Fruit fly (Drosophila melanogaster): ENCODE data around the gene Hsp27.

Hsp27 gene

dm6 chr3L:9383345-9384075 lies at the start of gene Hsp27:
Gene Hsp27, plus strand, starts transcription at chr3L:9384063.
- TF ChIP-seq CG13204 (GFP tag; optimal IDR thresholded peaks at IDR 0.05), result peak; percentile 98
- peak; percentile 99 for TF ChIP-seq CG10348 (GFP tag; IDR thresholded peaks at IDR 0.05)
- TF ChIP-seq CG8301 (tag; optimal IDR thresholded peaks at IDR 0.05), result peak; percentile 100
- peak; percentile 100 for TF ChIP-seq CG14655 (GFP tag; optimal IDR thresholded peaks at IDR 0.05)
- TF ChIP-seq D1 (tag; optimal IDR thresholded peaks at IDR 0.05), result peak; percentile 100
- peak; percentile 100 for TF ChIP-seq Pif1A (GFP tag; optimal IDR thresholded peaks at IDR 0.05)
- peak; percentile 100 for TF ChIP-seq Snoo (tag; optimal IDR thresholded peaks at IDR 0.05)
- peak; percentile 99 for TF ChIP-seq gl (tag; optimal IDR thresholded peaks at IDR 0.05)
- TF ChIP-seq CG9948 (tag; optimal IDR thresholded peaks at IDR 0.05), result peak; percentile 100
- TF ChIP-seq CG17806 (tag; optimal IDR thresholded peaks at IDR 0.05), result peak; percentile 100
- TF ChIP-seq EcR (GFP tag; optimal IDR thresholded peaks at IDR 0.05), result peak; percentile 96
- peak; percentile 100 for TF ChIP-seq CG32121 (GFP tag; IDR thresholded peaks at IDR 0.05)
- TF ChIP-seq CG12605 (GFP tag; IDR thresholded peaks at IDR 0.05), result peak; percentile 100
- TF ChIP-seq CG15710 (tag; optimal IDR thresholded peaks at IDR 0.05), result peak; percentile 100
- TF ChIP-seq fd96Ca (GFP tag; IDR thresholded peaks at IDR 0.05), result peak; percentile 100
- TF ChIP-seq CG8159 (tag; optimal IDR thresholded peaks at IDR 0.05), result peak; percentile 100
- TF ChIP-seq CG4496 (GFP tag; IDR thresholded peaks at IDR 0.05), result peak; percentile 100
- TF ChIP-seq CG34367 (tag; optimal IDR thresholded peaks at IDR 0.05), result peak; percentile 99
- peak; percentile 100 for TF ChIP-seq Ets98B (GFP tag; IDR thresholded peaks at IDR 0.05)
- TF ChIP-seq rn (GFP tag; IDR thresholded peaks at IDR 0.05), result peak; percentile 99
- TF ChIP-seq Pif1B (GFP tag; optimal IDR thresholded peaks at IDR 0.05), result peak; percentile 100

dm6 chr3L:9335711-9336110 lies 48.2 kb upstream of the Hsp27 start:
- peak; percentile 24 for TF ChIP-seq CG8159 (tag; optimal IDR thresholded peaks at IDR 0.05)
- 0 out of 3 replicates have a peak, but pooled peaks have one; percentile 14 for TF ChIP-seq fd96Ca (GFP tag; IDR thresholded peaks at IDR 0.05)
- TF ChIP-seq gl (tag; optimal IDR thresholded peaks at IDR 0.05), result peak; percentile 10
- peak; percentile 59 for TF ChIP-seq CG12605 (GFP tag; IDR thresholded peaks at IDR 0.05)
- TF ChIP-seq Ets98B (GFP tag; IDR thresholded peaks at IDR 0.05), result no peak; the same call in 1 of the 2 replicates
- TF ChIP-seq CG14655 (GFP tag; optimal IDR thresholded peaks at IDR 0.05), result peak; percentile 1
- peak; percentile 43 for TF ChIP-seq CG13204 (GFP tag; optimal IDR thresholded peaks at IDR 0.05)
- no peak for TF ChIP-seq Pif1A (GFP tag; optimal IDR thresholded peaks at IDR 0.05)
- no peak for TF ChIP-seq D1 (tag; optimal IDR thresholded peaks at IDR 0.05)
- TF ChIP-seq CG34367 (tag; optimal IDR thresholded peaks at IDR 0.05), result no peak
- no peak for TF ChIP-seq rn (GFP tag; IDR thresholded peaks at IDR 0.05)
- no peak for TF ChIP-seq Snoo (tag; optimal IDR thresholded peaks at IDR 0.05)
- no peak for TF ChIP-seq CG17806 (tag; optimal IDR thresholded peaks at IDR 0.05)
- no peak for TF ChIP-seq CG4496 (GFP tag; IDR thresholded peaks at IDR 0.05)
- TF ChIP-seq Pif1B (GFP tag; optimal IDR thresholded peaks at IDR 0.05), result no peak
- TF ChIP-seq CG32121 (GFP tag; IDR thresholded peaks at IDR 0.05), result peak; percentile 23; the same call in 1 of the 2 replicates
- TF ChIP-seq CG9948 (tag; optimal IDR thresholded peaks at IDR 0.05), result no peak
- peak; percentile 77 for TF ChIP-seq EcR (GFP tag; optimal IDR thresholded peaks at IDR 0.05)

- TF ChIP-seq Ets98B (GFP tag; IDR thresholded peaks at IDR 0.05) (no peak; the same call in 1 of the 2 replicates), CG8159 (tag; optimal IDR thresholded peaks at IDR 0.05) (no peak), CG13204 (GFP tag; optimal IDR thresholded peaks at IDR 0.05) (no peak), CG4496 (GFP tag; IDR thresholded peaks at IDR 0.05) (peak; percentile 38; the same call in 1 of the 3 replicates), CG14655 (GFP tag; optimal IDR thresholded peaks at IDR 0.05) (no peak), Pif1B (GFP tag; optimal IDR thresholded peaks at IDR 0.05) (no peak), EcR (GFP tag; optimal IDR thresholded peaks at IDR 0.05) (peak; percentile 79)
Observed at dm6 chr3L:9337942-9338468, 45.9 kb upstream of the Hsp27 start.

- no peak for TF ChIP-seq Pif1B (GFP tag; optimal IDR thresholded peaks at IDR 0.05)
- no peak for TF ChIP-seq CG34367 (tag; optimal IDR thresholded peaks at IDR 0.05)
- no peak for TF ChIP-seq CG14655 (GFP tag; optimal IDR thresholded peaks at IDR 0.05)
- no peak for TF ChIP-seq fd96Ca (GFP tag; IDR thresholded peaks at IDR 0.05)
- no peak for TF ChIP-seq rn (GFP tag; IDR thresholded peaks at IDR 0.05)
- TF ChIP-seq CG17806 (tag; optimal IDR thresholded peaks at IDR 0.05), result no peak
- no peak for TF ChIP-seq Pif1A (GFP tag; optimal IDR thresholded peaks at IDR 0.05)
- TF ChIP-seq CG10348 (GFP tag; IDR thresholded peaks at IDR 0.05), result no peak
- TF ChIP-seq CG8159 (tag; optimal IDR thresholded peaks at IDR 0.05), result no peak
Observed at dm6 chr3L:9338510-9338909, 45.4 kb upstream of the Hsp27 start, which contains the start of gene PGRP-LC. Gene PGRP-LC, plus strand, starts transcription at chr3L:9338810.

dm6 chr3L:9339021-9339420 lies 44.8 kb upstream of the Hsp27 start:
- TF ChIP-seq CG34367 (tag; optimal IDR thresholded peaks at IDR 0.05), result no peak

- TF ChIP-seq fd96Ca (GFP tag; IDR thresholded peaks at IDR 0.05), result peak; percentile 17; the same call in 1 of the 3 replicates
- TF ChIP-seq CG4496 (GFP tag; IDR thresholded peaks at IDR 0.05), result peak; percentile 64
- peak; percentile 53; the same call in 1 of the 2 replicates for TF ChIP-seq Ets98B (GFP tag; IDR thresholded peaks at IDR 0.05)
- peak; percentile 55; the same call in 1 of the 2 replicates for TF ChIP-seq CG12605 (GFP tag; IDR thresholded peaks at IDR 0.05)
- TF ChIP-seq rn (GFP tag; IDR thresholded peaks at IDR 0.05), result no peak
- no peak for TF ChIP-seq CG15710 (tag; optimal IDR thresholded peaks at IDR 0.05)
- peak; percentile 10 for TF ChIP-seq Pif1A (GFP tag; optimal IDR thresholded peaks at IDR 0.05)
- TF ChIP-seq EcR (GFP tag; optimal IDR thresholded peaks at IDR 0.05), result no peak
- TF ChIP-seq Pif1B (GFP tag; optimal IDR thresholded peaks at IDR 0.05), result peak; percentile 8
- no peak for TF ChIP-seq Snoo (tag; optimal IDR thresholded peaks at IDR 0.05)
- TF ChIP-seq CG9948 (tag; optimal IDR thresholded peaks at IDR 0.05), result no peak
Observed at dm6 chr3L:9340232-9340631, 43.6 kb upstream of the Hsp27 start.

All from whole organism, pupa.